Fruit fly (Drosophila melanogaster) Kc167 (cell line): ENCODE data around the gene CG43210.

Experiments used
- psq ChIP-seq: fragments of >200 bp; optimal IDR thresholded peaks from 2 replicates; lab custom pipeline; 2017; ENCODE audit warnings: missing external identifiers
- ttk ChIP-seq: sonication (Bioruptor generic); optimal IDR thresholded peaks from 2 replicates; lab custom pipeline; 2017; ENCODE audit warnings: missing external identifiers

DNA sequence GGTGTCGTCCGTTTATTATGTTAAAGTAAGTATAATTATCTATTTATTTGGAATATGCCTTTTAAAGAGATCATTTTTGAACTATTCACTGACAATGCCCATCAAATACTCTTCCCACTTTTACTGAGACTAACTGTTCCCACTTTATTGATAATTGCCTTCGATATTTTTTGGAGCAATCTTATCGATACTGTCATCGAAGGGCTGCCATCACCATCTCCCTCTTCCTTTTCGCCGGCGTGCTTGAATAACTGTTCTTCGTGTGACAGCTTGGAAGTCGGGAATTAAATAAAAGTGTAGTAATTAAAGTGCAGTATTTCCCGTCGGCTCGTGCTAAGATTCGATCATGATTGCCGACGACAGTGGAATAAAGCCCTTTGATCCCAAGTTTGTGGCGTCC is 25.8 kb upstream of the CG43210 start, which contains the start of gene qin:
- TF ChIP-seq ttk (lab: Kevin White, UChicago) (no peak), psq (lab: Kevin White, UChicago) (no peak)
